Fruit fly (Drosophila melanogaster) whole organism, embryonic: ENCODE data around the gene Polr3A.
A peak's percentile ranks its signal among the peaks of the same experiment; 100 is the strongest.

Experiments used
- Atf-2 ChIP-seq: fragments of 200-800 bp; sonication (Bioruptor generic); optimal IDR thresholded peaks from 2 replicates; lab custom pipeline; 2016; ENCODE audit warnings: missing biosample characterization, missing genetic modification characterization
- BEAF-32 ChIP-seq: fragments of 200-800 bp; sonication (Bioruptor generic); optimal IDR thresholded peaks from 3 replicates; lab custom pipeline; 2017; ENCODE audit warnings: missing biosample characterization, missing genetic modification characterization, mild to moderate bottlenecking, moderate library complexity, missing genetic modification reagents
- CG10366 ChIP-seq: fragments of 200-800 bp; sonication (Bioruptor generic); IDR thresholded peaks from 2 replicates; pipeline ENCODE4 v1.3.6; 2022; ENCODE audit warnings: missing biosample characterization, missing genetic modification characterization
- CG14667 ChIP-seq: fragments of 200-800 bp; sonication (Bioruptor generic); IDR thresholded peaks from 2 replicates; pipeline ENCODE4 v1.3.6; 2022; ENCODE audit warnings: missing biosample characterization, missing genetic modification characterization
- CG17385 ChIP-seq: fragments of 200-800 bp; sonication (Bioruptor generic); optimal IDR thresholded peaks from 3 replicates; lab custom pipeline; 2018; ENCODE audit warnings: missing biosample characterization, mild to moderate bottlenecking, missing genetic modification characterization
- CG18764 ChIP-seq: fragments of 200-800 bp; sonication (Bioruptor generic); optimal IDR thresholded peaks from 3 replicates; lab custom pipeline; 2016; ENCODE audit warnings: missing biosample characterization, missing genetic modification characterization
- CG2199 ChIP-seq: fragments of 200-800 bp; sonication (Bioruptor generic); IDR thresholded peaks from 3 replicates; pipeline ENCODE4 v1.3.6; 2022; ENCODE audit warnings: missing biosample characterization, missing genetic modification characterization
- CG2712 ChIP-seq: fragments of 200-800 bp; optimal IDR thresholded peaks from 3 replicates; lab custom pipeline; 2019; ENCODE audit warnings: missing biosample characterization, mild to moderate bottlenecking, missing genetic modification characterization, moderate library complexity
- CG2875 ChIP-seq: fragments of 200-800 bp; sonication (Bioruptor generic); optimal IDR thresholded peaks from 2 replicates; lab custom pipeline; 2017; ENCODE audit warnings: missing biosample characterization, mild to moderate bottlenecking, missing genetic modification characterization, missing genetic modification reagents
- CG30431 ChIP-seq: fragments of 200-800 bp; sonication (Bioruptor generic); optimal IDR thresholded peaks from 2 replicates; lab custom pipeline; 2017; ENCODE audit warnings: missing biosample characterization, missing genetic modification characterization
- CG3281 ChIP-seq: fragments of 200-800 bp; sonication (Bioruptor generic); optimal IDR thresholded peaks from 3 replicates; lab custom pipeline; 2017; ENCODE audit warnings: missing biosample characterization, mild to moderate bottlenecking, missing genetic modification characterization
- CG3995 ChIP-seq: fragments of 200-800 bp; sonication (Bioruptor generic); optimal IDR thresholded peaks from 3 replicates; lab custom pipeline; 2016; ENCODE audit warnings: missing biosample characterization, missing genetic modification characterization
- CG4328 ChIP-seq: fragments of 200-800 bp; sonication (Bioruptor generic); optimal IDR thresholded peaks from 3 replicates; lab custom pipeline; 2017; ENCODE audit warnings: missing biosample characterization, missing genetic modification reagents, missing genetic modification characterization
- CG4707 ChIP-seq: fragments of 200-800 bp; sonication (Bioruptor generic); optimal IDR thresholded peaks from 2 replicates; lab custom pipeline; 2018; ENCODE audit warnings: missing biosample characterization, mild to moderate bottlenecking, missing genetic modification characterization, moderate library complexity
- CG4854 ChIP-seq: fragments of 200-800 bp; sonication (Bioruptor generic); optimal IDR thresholded peaks from 2 replicates; lab custom pipeline; 2016; ENCODE audit warnings: missing biosample characterization, missing genetic modification characterization, inconsistent platforms
- CG7271 ChIP-seq: fragments of 200-800 bp; sonication (Bioruptor generic); optimal IDR thresholded peaks from 2 replicates; lab custom pipeline; 2018; ENCODE audit warnings: missing biosample characterization, mild to moderate bottlenecking, missing genetic modification characterization, moderate library complexity
- CG8281 ChIP-seq: fragments of 200-800 bp; sonication (Bioruptor generic); optimal IDR thresholded peaks from 2 replicates; lab custom pipeline; 2018; ENCODE audit warnings: missing biosample characterization, mild to moderate bottlenecking, missing genetic modification characterization, moderate library complexity
- CG8478 ChIP-seq: fragments of >200 bp; optimal IDR thresholded peaks from 2 replicates; lab custom pipeline; 2018
- CG8765 ChIP-seq: fragments of 200-800 bp; sonication (Bioruptor generic); IDR thresholded peaks from 2 replicates; pipeline ENCODE4 v1.3.6; 2022; ENCODE audit warnings: missing biosample characterization, missing genetic modification characterization
- CG8924 ChIP-seq: fragments of 200-800 bp; optimal IDR thresholded peaks from 3 replicates; lab custom pipeline; 2019; ENCODE audit warnings: missing biosample characterization, mild to moderate bottlenecking, missing genetic modification characterization, moderate library complexity
- CG8944 ChIP-seq: fragments of 200-800 bp; sonication (Bioruptor generic); optimal IDR thresholded peaks from 3 replicates; lab custom pipeline; 2016; ENCODE audit warnings: missing biosample characterization, missing genetic modification characterization
- CG9932 ChIP-seq: fragments of 200-800 bp; sonication (Bioruptor generic); IDR thresholded peaks from 2 replicates; pipeline ENCODE4 v1.3.6; 2022; ENCODE audit warnings: missing biosample characterization, missing genetic modification characterization
- CoRest ChIP-seq: fragments of 200-800 bp; sonication (Bioruptor generic); optimal IDR thresholded peaks from 3 replicates; lab custom pipeline; 2018; ENCODE audit warnings: missing biosample characterization, mild to moderate bottlenecking, missing genetic modification characterization, moderate library complexity
- Fer1 ChIP-seq: fragments of 200-800 bp; sonication (Bioruptor generic); optimal IDR thresholded peaks from 2 replicates; lab custom pipeline; 2017; ENCODE audit warnings: missing biosample characterization, mild to moderate bottlenecking, missing genetic modification characterization
- H15 ChIP-seq: fragments of 200-800 bp; sonication (Bioruptor generic); IDR thresholded peaks from 3 replicates; pipeline ENCODE4 v1.3.6; 2022; ENCODE audit warnings: missing biosample characterization, missing genetic modification characterization
- HLH4C ChIP-seq: fragments of 200-800 bp; sonication (Bioruptor generic); IDR thresholded peaks from 3 replicates; pipeline ENCODE4 v1.3.6; 2022; ENCODE audit warnings: missing biosample characterization, missing genetic modification characterization; ENCODE audit not compliant: partially characterized antibody
- Optix ChIP-seq: fragments of 200-800 bp; sonication (Bioruptor generic); IDR thresholded peaks from 3 replicates; pipeline ENCODE4 v1.3.6; 2022; ENCODE audit warnings: missing biosample characterization, missing genetic modification characterization
- Rfx ChIP-seq: fragments of 200-800 bp; sonication (Bioruptor generic); IDR thresholded peaks from 2 replicates; pipeline ENCODE4 v1.3.6; 2022; ENCODE audit warnings: missing biosample characterization, missing genetic modification characterization
- Sry-β ChIP-seq: fragments of 200-800 bp; sonication (Bioruptor generic); optimal IDR thresholded peaks from 2 replicates; lab custom pipeline; 2018; ENCODE audit warnings: missing biosample characterization, mild to moderate bottlenecking, missing genetic modification characterization, moderate library complexity
- TFAM ChIP-seq: fragments of 200-800 bp; sonication (Bioruptor generic); optimal IDR thresholded peaks from 2 replicates; lab custom pipeline; 2017; ENCODE audit warnings: missing biosample characterization, missing genetic modification characterization, inconsistent platforms
- Taf1 ChIP-seq: fragments of 200-800 bp; sonication (Bioruptor generic); IDR thresholded peaks from 2 replicates; pipeline ENCODE4 v1.3.6; 2022; ENCODE audit warnings: missing biosample characterization, missing genetic modification characterization
- Vsx1 ChIP-seq: fragments of 200-800 bp; sonication (Bioruptor generic); optimal IDR thresholded peaks from 2 replicates; lab custom pipeline; 2017; ENCODE audit warnings: missing biosample characterization, mild to moderate bottlenecking, missing genetic modification characterization, missing genetic modification reagents
- caup ChIP-seq: fragments of 200-800 bp; sonication (Bioruptor generic); optimal IDR thresholded peaks from 3 replicates; lab custom pipeline; 2017; ENCODE audit warnings: missing biosample characterization, mild to moderate bottlenecking, missing genetic modification characterization, moderate library complexity; ENCODE audit not compliant: severe bottlenecking
- crol ChIP-seq: fragments of 200-800 bp; sonication (Bioruptor generic); IDR thresholded peaks from 2 replicates; pipeline ENCODE4 v1.3.6; 2022; ENCODE audit warnings: missing biosample characterization, missing genetic modification characterization
- emc ChIP-seq: fragments of 200-800 bp; sonication (Bioruptor generic); optimal IDR thresholded peaks from 2 replicates; lab custom pipeline; 2016; ENCODE audit warnings: missing biosample characterization, missing genetic modification characterization
- en ChIP-seq: fragments of 200-800 bp; sonication (Bioruptor generic); optimal IDR thresholded peaks from 2 replicates; lab custom pipeline; 2016; ENCODE audit warnings: missing biosample characterization, missing genetic modification characterization
- inv ChIP-seq: fragments of 200-800 bp; sonication (Bioruptor generic); IDR thresholded peaks from 2 replicates; pipeline ENCODE4 v1.3.6; 2022; ENCODE audit warnings: missing biosample characterization, missing genetic modification characterization; ENCODE audit not compliant: partially characterized antibody
- lbe ChIP-seq: fragments of 200-800 bp; sonication (Bioruptor generic); optimal IDR thresholded peaks from 2 replicates; lab custom pipeline; 2016; ENCODE audit warnings: missing biosample characterization, mild to moderate bottlenecking, missing genetic modification characterization
- maf-S ChIP-seq: fragments of 200-800 bp; sonication (Bioruptor generic); optimal IDR thresholded peaks from 2 replicates; lab custom pipeline; 2016; ENCODE audit warnings: missing biosample characterization, missing genetic modification characterization
- nau ChIP-seq: fragments of 200-800 bp; sonication (Bioruptor generic); optimal IDR thresholded peaks from 3 replicates; lab custom pipeline; 2017; ENCODE audit warnings: missing biosample characterization, mild to moderate bottlenecking, missing genetic modification characterization, missing genetic modification reagents
- nmo ChIP-seq: fragments of 200-800 bp; sonication (Bioruptor generic); optimal IDR thresholded peaks from 2 replicates; lab custom pipeline; 2018; ENCODE audit warnings: missing biosample characterization, mild to moderate bottlenecking, missing genetic modification characterization, moderate library complexity
- org-1 ChIP-seq: fragments of 200-800 bp; sonication (Bioruptor generic); optimal IDR thresholded peaks from 2 replicates; lab custom pipeline; 2017; ENCODE audit warnings: missing biosample characterization, missing genetic modification characterization
- p53 ChIP-seq: fragments of 200-800 bp; sonication (Bioruptor generic); optimal IDR thresholded peaks from 2 replicates; lab custom pipeline; 2016; ENCODE audit warnings: missing biosample characterization, missing genetic modification characterization
- pros ChIP-seq: fragments of 200-800 bp; sonication (Bioruptor generic); optimal IDR thresholded peaks from 3 replicates; lab custom pipeline; 2019; ENCODE audit warnings: missing biosample characterization, mild to moderate bottlenecking, missing genetic modification characterization, moderate library complexity
- ro ChIP-seq: fragments of 200-800 bp; sonication (Bioruptor generic); IDR thresholded peaks from 2 replicates; pipeline ENCODE4 v1.3.6; 2022; ENCODE audit warnings: missing biosample characterization, missing genetic modification characterization
- sc ChIP-seq, 3 experiments: fragments of >200 bp in 2 of 3; fragments of 200-800 bp in 1 of 3; sonication (Bioruptor generic) in 1 of 3; optimal IDR thresholded peaks; 2 replicates in 2 of 3; 3 replicates in 1 of 3; lab custom pipeline; 2017; ENCODE audit warnings: mild to moderate bottlenecking in 1 of 3, missing biosample characterization in 1 of 3, missing genetic modification characterization in 1 of 3, missing genetic modification reagents in 1 of 3
- seq ChIP-seq: fragments of 200-800 bp; sonication (Bioruptor generic); IDR thresholded peaks from 2 replicates; pipeline ENCODE4 v1.3.6; 2022; ENCODE audit warnings: missing biosample characterization, missing genetic modification characterization
- sob ChIP-seq: fragments of 200-800 bp; sonication (Bioruptor generic); IDR thresholded peaks from 2 replicates; pipeline ENCODE4 v1.3.6; 2022; ENCODE audit warnings: missing biosample characterization, missing genetic modification characterization
- yki ChIP-seq: fragments of >200 bp; optimal IDR thresholded peaks from 3 replicates; lab custom pipeline; 2018
- z ChIP-seq: fragments of 200-800 bp; sonication (Bioruptor generic); IDR thresholded peaks from 3 replicates; pipeline ENCODE4 v1.3.6; 2022; ENCODE audit warnings: missing biosample characterization, missing genetic modification characterization

The Polr3A gene

DNA sequence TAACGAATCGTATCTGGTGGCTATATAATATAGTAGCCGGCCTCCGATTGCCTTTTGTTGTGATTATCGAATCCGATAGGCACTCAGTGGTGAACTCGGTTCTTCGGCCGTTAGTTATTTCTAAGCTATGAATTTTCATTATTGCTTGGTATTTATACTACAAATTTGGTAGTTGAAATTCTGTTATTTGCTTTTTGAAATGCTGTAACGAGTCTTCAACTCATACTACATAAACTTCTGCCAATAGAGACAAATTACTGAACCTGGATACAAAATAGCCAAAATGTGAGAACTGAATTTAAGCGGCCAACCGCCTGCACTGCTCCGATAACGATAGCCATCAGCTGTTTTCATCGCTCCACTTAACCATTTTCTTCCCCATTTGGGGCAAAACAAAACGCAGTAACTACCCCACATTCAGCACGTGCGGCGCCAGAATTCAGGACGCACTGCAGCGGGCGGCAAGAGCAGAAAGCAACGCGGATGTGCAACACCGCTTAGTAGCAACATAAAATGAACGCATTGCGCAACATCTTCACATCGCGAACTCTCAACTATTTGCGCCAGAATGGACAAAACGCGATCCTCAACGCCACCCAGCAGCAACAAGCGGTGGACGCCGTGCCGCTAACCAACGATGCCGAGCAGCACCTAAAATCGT is 23.7 kb upstream of the Polr3A start, which contains the start of the genes CG11679 and CG8206 (continued):
- TF ChIP-seq CG4854 (GFP tag; lab: Kevin White, UChicago) (no peak), CG18764 (GFP tag; lab: Kevin White, UChicago) (no peak), sob (peak; percentile 24; the same call in 1 of the 2 replicates), org-1 (no peak), emc (GFP tag; lab: Kevin White, UChicago) (no peak), Taf1 (no peak), ro (no peak), CG2199 (GFP tag; lab: Robert Waterston, UW) (no peak), CG3281 (peak; percentile 15), CG9932 (GFP tag; lab: Robert Waterston, UW) (peak; percentile 61), Atf-2 (GFP tag; lab: Kevin White, UChicago) (peak; percentile 31), CG14667 (GFP tag; lab: Robert Waterston, UW) (no peak), CoRest (tag; lab: Kevin White, UChicago) (peak; percentile 59), crol (GFP tag; lab: Robert Waterston, UW) (no peak), seq (no peak), CG10366 (GFP tag; lab: Robert Waterston, UW) (no peak), Vsx1 (GFP tag; lab: Kevin White, UChicago) (no peak), Rfx (GFP tag; lab: Robert Waterston, UW) (peak; percentile 72), CG8765 (no peak), nau (GFP tag; lab: Kevin White, UChicago) (no peak), Sry-β (peak; percentile 96), CG4707 (no peak), p53 (GFP tag; lab: Kevin White, UChicago) (no peak), en (GFP tag; lab: Kevin White, UChicago) (no peak), H15 (GFP tag; lab: Robert Waterston, UW) (no peak), CG8924 (no peak), CG4328 (GFP tag; lab: Kevin White, UChicago) (no peak), CG8281 (tag; lab: Kevin White, UChicago) (no peak), pros (GFP tag; lab: Kevin White, UChicago) (no peak), caup (GFP tag; lab: Kevin White, UChicago) (no peak), Optix (GFP tag; lab: Robert Waterston, UW) (no peak), CG8944 (GFP tag; lab: Kevin White, UChicago) (peak; percentile 67), CG2712 (tag; lab: Kevin White, UChicago) (peak; percentile 42), inv (GFP tag; lab: Robert Waterston, UW) (peak; percentile 36; the same call in 1 of the 2 replicates), sc (optimal IDR thresholded peaks at IDR 0.05; lab: Kevin White, UChicago) (no peak), sc (GFP tag; optimal IDR thresholded peaks at IDR 0.05; lab: Kevin White, UChicago) (no peak), maf-S (GFP tag; lab: Kevin White, UChicago) (no peak), CG3995 (GFP tag; lab: Kevin White, UChicago) (peak; percentile 86), HLH4C (peak; percentile 53; the same call in 2 of the 3 replicates), TFAM (GFP tag; lab: Kevin White, UChicago) (no peak), CG17385 (GFP tag; lab: Kevin White, UChicago) (peak; percentile 3), BEAF-32 (GFP tag; lab: Kevin White, UChicago) (peak; percentile 55), lbe (GFP tag; lab: Kevin White, UChicago) (no peak), CG7271 (tag; lab: Kevin White, UChicago) (no peak), z (GFP tag; lab: Robert Waterston, UW) (no peak), CG30431 (GFP tag; lab: Kevin White, UChicago) (no peak), yki (lab: Kevin White, UChicago) (no peak), CG2875 (GFP tag; lab: Kevin White, UChicago) (no peak), CG8478 (lab: Kevin White, UChicago) (no peak), nmo (GFP tag; lab: Kevin White, UChicago) (peak; percentile 58), Fer1 (GFP tag; lab: Kevin White, UChicago) (peak; percentile 36)
